Fruit fly (Drosophila melanogaster): ENCODE measurements around the gene shop.

- TF ChIP-seq Dll (optimal IDR thresholded peaks at IDR 0.05) (no peak), EcR (GFP tag; optimal IDR thresholded peaks at IDR 0.05) (no peak), psq (optimal IDR thresholded peaks at IDR 0.05) (no peak), CG8478 (optimal IDR thresholded peaks at IDR 0.05) (no peak), usp (GFP tag; optimal IDR thresholded peaks at IDR 0.05) (no peak)
Observed at dm6 chrX:18812111-18812510, 36.3 kb downstream of the shop start.

All from whole organism.